Worm (Caenorhabditis elegans): ENCODE measurements around the gene E_BE45912.2.

DNA sequence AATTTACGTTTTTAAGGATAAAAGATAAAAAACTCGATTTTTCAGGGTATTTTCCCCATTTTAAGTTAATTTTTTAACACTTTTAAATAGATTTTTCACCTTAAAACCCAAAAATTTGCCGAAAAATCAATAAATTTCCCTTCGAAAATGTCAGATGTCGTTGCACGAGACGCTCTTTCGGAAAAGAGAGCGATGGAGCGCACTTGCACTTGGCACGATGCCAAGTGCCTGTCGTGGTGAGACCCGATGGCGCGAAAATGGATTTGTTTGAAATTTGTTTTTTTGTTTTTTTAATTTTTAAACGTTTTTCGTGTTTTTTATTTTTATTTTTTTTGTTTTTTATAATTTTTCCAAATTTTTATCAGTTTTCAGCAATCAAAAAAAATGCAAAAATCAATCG lies 49.6 kb upstream of the E_BE45912.2 start, which contains the start of the genes rab-18 and kbp-4:
- no peak for TF ChIP-seq F13H6.1 (tag; optimal IDR thresholded peaks at IDR 0.05)
- no peak for TF ChIP-seq K02D7.2 (tag; optimal IDR thresholded peaks at IDR 0.05)
- TF ChIP-seq ceh-9 (tag; optimal IDR thresholded peaks at IDR 0.05) = no peak
- peak; percentile 62 for TF ChIP-seq elt-2 (tag; optimal IDR thresholded peaks at IDR 0.05)
- no peak for TF ChIP-seq lin-11 (tag; optimal IDR thresholded peaks at IDR 0.05)
- TF ChIP-seq tbx-2 (tag; optimal IDR thresholded peaks at IDR 0.05) = peak; percentile 60

Measured in whole organism, late embryonic.